Worm (Caenorhabditis elegans): ENCODE data around the gene srh-166.

- no peak for TF ChIP-seq hmbx-1 (tag; optimal IDR thresholded peaks at IDR 0.05)
- TF ChIP-seq tbx-11 (GFP tag; IDR thresholded peaks at IDR 0.05) = no peak
- TF ChIP-seq ceh-36 (tag; optimal IDR thresholded peaks at IDR 0.05) = no peak
- no peak for TF ChIP-seq flt-1 (GFP tag; IDR thresholded peaks at IDR 0.05)
- TF ChIP-seq tbx-37 (GFP tag; conservative IDR thresholded peaks at IDR 0.05) = no peak
- TF ChIP-seq scrt-1 (GFP tag; IDR thresholded peaks at IDR 0.05) = no peak
- no peak for TF ChIP-seq hnd-1 (tag; optimal IDR thresholded peaks at IDR 0.05)
- no peak for TF ChIP-seq ama-1 (optimal IDR thresholded peaks at IDR 0.05)
- TF ChIP-seq tra-4 (tag; optimal IDR thresholded peaks at IDR 0.05) = no peak
- TF ChIP-seq B0310.2 (tag; optimal IDR thresholded peaks at IDR 0.05) = no peak
- no peak for TF ChIP-seq sea-1 (GFP tag; conservative IDR thresholded peaks at IDR 0.05)
- no peak for TF ChIP-seq ets-7 (tag; optimal IDR thresholded peaks at IDR 0.05)
- TF ChIP-seq ceh-13 (GFP tag; optimal IDR thresholded peaks at IDR 0.05) = no peak
- TF ChIP-seq pes-1 (GFP tag; IDR thresholded peaks at IDR 0.05) = no peak
These were observed 10.5 kb upstream of the srh-166 start, which contains the start of gene Y38H6C.15 for ce11 chrV:20536208-20536607.

Data from whole organism, early embryonic.